Worm (Caenorhabditis elegans) whole organism, L4 larva: ENCODE measurements around the gene cysl-4.

Experiments
- ZK337.2 ChIP-seq: fragments of 200-800 bp; sonication (Bioruptor generic); IDR thresholded peaks from 2 replicates; pipeline ENCODE4 v1.3.6; 2022; ENCODE audit warnings: missing genetic modification reagents, missing genetic modification characterization, missing compliant biosample characterization
- lin-38 ChIP-seq: fragments of 200-800 bp; sonication (Bioruptor generic); IDR thresholded peaks from 2 replicates; pipeline ENCODE4 v1.3.6; 2022; ENCODE audit warnings: missing genetic modification reagents, missing genetic modification characterization, missing compliant biosample characterization
- nhr-10 ChIP-seq: fragments of 150-350 bp; optimal IDR thresholded peaks from 2 replicates; lab custom pipeline; 2014; ENCODE audit warnings: missing biosample characterization, missing genetic modification characterization
- nhr-41 ChIP-seq: fragments of 200-800 bp; sonication (Bioruptor generic); IDR thresholded peaks from 2 replicates; pipeline ENCODE4 v1.3.6; 2022; ENCODE audit warnings: missing genetic modification reagents, missing genetic modification characterization, missing compliant biosample characterization
- nhr-76 ChIP-seq: fragments of 150-350 bp; optimal IDR thresholded peaks from 2 replicates; lab custom pipeline; 2014; ENCODE audit warnings: missing biosample characterization, missing genetic modification characterization
- skn-1 ChIP-seq: fragments of 150-350 bp; optimal IDR thresholded peaks from 2 replicates; lab custom pipeline; 2014; ENCODE audit warnings: missing biosample characterization, missing genetic modification characterization

DNA sequence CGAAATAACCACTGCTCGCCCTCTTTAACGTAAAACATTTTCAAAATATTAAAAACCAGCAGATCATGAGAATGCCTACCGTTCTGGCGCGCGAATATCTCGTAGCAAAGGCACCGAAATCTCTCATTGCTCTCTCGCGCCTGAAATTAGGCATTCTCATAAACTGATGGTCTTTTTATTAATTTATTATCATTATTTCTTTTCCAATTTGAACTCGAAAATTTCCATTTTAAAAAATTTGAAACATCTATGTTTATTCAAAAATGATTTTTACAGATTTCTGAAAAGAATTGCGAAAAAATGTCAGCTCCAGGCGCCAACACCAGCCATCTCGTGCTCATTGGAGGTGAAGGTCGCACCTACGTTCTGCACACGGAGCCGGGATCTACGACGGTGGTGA, 25.1 kb downstream of the cysl-4 start, which contains the start of gene F59A7.12:
- TF ChIP-seq ZK337.2 (GFP tag; lab: Robert Waterston, UW) (no peak), lin-38 (no peak), nhr-10 (tag; lab: Kevin White, UChicago) (no peak), nhr-41 (GFP tag; lab: Robert Waterston, UW) (no peak), skn-1 (tag; lab: Kevin White, UChicago) (no peak), nhr-76 (tag; lab: Kevin White, UChicago) (no peak)
